Fruit fly (Drosophila melanogaster) whole organism, wandering third instar larva: ENCODE data around the gene Pss.
A peak's percentile ranks its signal among the peaks of the same experiment; 100 is the strongest.

Experiments
- Abd-B ChIP-seq: fragments of >200 bp; optimal IDR thresholded peaks from 2 replicates; lab custom pipeline; 2017; ENCODE audit warnings: missing biosample characterization, missing genetic modification characterization
- CG32264 ChIP-seq: fragments of 200-800 bp; sonication (Bioruptor generic); optimal IDR thresholded peaks from 2 replicates; lab custom pipeline; 2016; ENCODE audit warnings: missing biosample characterization, missing genetic modification characterization
- CG9705 ChIP-seq: fragments of 200-800 bp; sonication (Bioruptor generic); optimal IDR thresholded peaks from 2 replicates; lab custom pipeline; 2018; ENCODE audit warnings: missing biosample characterization, mild to moderate bottlenecking, missing genetic modification characterization
- CrebA ChIP-seq: fragments of 200-800 bp; sonication (Bioruptor generic); optimal IDR thresholded peaks from 2 replicates; lab custom pipeline; 2016; ENCODE audit warnings: missing biosample characterization, mild to moderate bottlenecking, missing genetic modification characterization, borderline replicate concordance
- Dfd ChIP-seq: fragments of >200 bp; optimal IDR thresholded peaks from 2 replicates; lab custom pipeline; 2017; ENCODE audit warnings: missing biosample characterization, missing genetic modification characterization
- Dif ChIP-seq: fragments of 200-275, 200-300 bp; sonication (Bioruptor generic); optimal IDR thresholded peaks from 2 replicates; lab custom pipeline; 2018; ENCODE audit warnings: missing biosample characterization, missing genetic modification characterization; ENCODE audit not compliant: partially characterized antibody
- GATAd ChIP-seq: sonication (Bioruptor generic); optimal IDR thresholded peaks from 2 replicates; lab custom pipeline; 2016; ENCODE audit warnings: missing biosample characterization, missing genetic modification characterization
- HLH106 ChIP-seq: fragments of 200-800 bp; optimal IDR thresholded peaks from 3 replicates; lab custom pipeline; 2019; ENCODE audit warnings: missing biosample characterization, mild to moderate bottlenecking, missing genetic modification characterization, moderate library complexity
- Hnf4 ChIP-seq: fragments of 200-800 bp; sonication (Bioruptor generic); optimal IDR thresholded peaks from 2 replicates; lab custom pipeline; 2016; ENCODE audit warnings: missing biosample characterization, mild to moderate bottlenecking, missing genetic modification characterization
- Hr78 ChIP-seq: fragments of >200 bp; optimal IDR thresholded peaks from 2 replicates; lab custom pipeline; 2017; ENCODE audit warnings: missing biosample characterization, missing genetic modification characterization
- Hr83 ChIP-seq: fragments of 200-300 bp; sonication (Bioruptor generic); optimal IDR thresholded peaks from 2 replicates; lab custom pipeline; 2016; ENCODE audit warnings: missing biosample characterization, mild to moderate bottlenecking, missing genetic modification characterization, moderate library complexity; ENCODE audit not compliant: poor library complexity, severe bottlenecking
- Jra ChIP-seq: sonication (Bioruptor generic); optimal IDR thresholded peaks from 2 replicates; lab custom pipeline; 2016; ENCODE audit warnings: missing biosample characterization, missing genetic modification characterization
- Mio ChIP-seq: sonication (Bioruptor generic); optimal IDR thresholded peaks from 2 replicates; lab custom pipeline; 2016; ENCODE audit warnings: missing biosample characterization, missing genetic modification characterization
- Myc ChIP-seq: fragments of >200 bp; optimal IDR thresholded peaks from 2 replicates; lab custom pipeline; 2017
- N ChIP-seq: fragments of >200 bp; optimal IDR thresholded peaks from 2 replicates; lab custom pipeline; 2018; ENCODE audit warnings: missing biosample characterization, missing external identifiers, missing genetic modification characterization
- OdsH ChIP-seq: fragments of 200-800 bp; sonication (Bioruptor generic); optimal IDR thresholded peaks from 2 replicates; lab custom pipeline; 2016; ENCODE audit warnings: missing biosample characterization, mild to moderate bottlenecking, missing genetic modification characterization
- Rel ChIP-seq, 2 experiments: fragments of 200-800 bp; sonication (Bioruptor generic) in 1 of 2; optimal IDR thresholded peaks; 2 replicates in 1 of 2; 3 replicates in 1 of 2; lab custom pipeline; 2016 to 2019; ENCODE audit warnings: mild to moderate bottlenecking in 2 of 2, missing biosample characterization in 2 of 2, missing genetic modification characterization in 2 of 2, moderate library complexity in 1 of 2
- Sp1 ChIP-seq: fragments of 200-800 bp; sonication (Bioruptor generic); optimal IDR thresholded peaks from 3 replicates; lab custom pipeline; 2019; ENCODE audit warnings: missing biosample characterization, mild to moderate bottlenecking, missing genetic modification characterization, moderate library complexity
- Vsx2 ChIP-seq: fragments of 200-300, 225-300 bp; sonication (Bioruptor generic); optimal IDR thresholded peaks from 2 replicates; lab custom pipeline; 2018; ENCODE audit warnings: missing biosample characterization, missing genetic modification characterization; ENCODE audit not compliant: partially characterized antibody
- br ChIP-seq: fragments of 200-800 bp; sonication (Bioruptor generic); optimal IDR thresholded peaks from 2 replicates; lab custom pipeline; 2016; ENCODE audit warnings: missing biosample characterization, missing genetic modification characterization
- brk ChIP-seq: fragments of 200-800 bp; sonication (Bioruptor generic); optimal IDR thresholded peaks from 2 replicates; lab custom pipeline; 2016; ENCODE audit warnings: missing biosample characterization, mild to moderate bottlenecking, missing genetic modification characterization
- dl ChIP-seq, 2 experiments: fragments of 175-275, 200-275 bp in 1 of 2; fragments of 200-275 bp in 1 of 2; sonication (Bioruptor generic); optimal IDR thresholded peaks; lab custom pipeline; 2018; ENCODE audit warnings: mild to moderate bottlenecking in 2 of 2, missing biosample characterization in 2 of 2, missing genetic modification characterization in 2 of 2, moderate library complexity in 2 of 2; ENCODE audit not compliant: partially characterized antibody in 2 of 2, insufficient read depth in 1 of 2
- dmrt93B ChIP-seq: fragments of 200-800 bp; sonication (Bioruptor generic); optimal IDR thresholded peaks from 2 replicates; lab custom pipeline; 2018; ENCODE audit warnings: missing biosample characterization, mild to moderate bottlenecking, missing genetic modification characterization
- dsf ChIP-seq: sonication (Bioruptor generic); optimal IDR thresholded peaks from 2 replicates; lab custom pipeline; 2016; ENCODE audit warnings: missing biosample characterization, missing genetic modification characterization, borderline replicate concordance
- ey ChIP-seq: fragments of 200-800 bp; sonication (Bioruptor generic); optimal IDR thresholded peaks from 2 replicates; lab custom pipeline; 2016; ENCODE audit warnings: missing biosample characterization, missing genetic modification characterization
- foxo ChIP-seq, 2 experiments: fragments of 200-800 bp; sonication (Bioruptor generic); optimal IDR thresholded peaks; 2 replicates in 1 of 2; 3 replicates in 1 of 2; lab custom pipeline; 2016 to 2017; ENCODE audit warnings: missing biosample characterization in 2 of 2, missing genetic modification characterization in 2 of 2
- fru ChIP-seq: fragments of 200-800 bp; sonication (Bioruptor generic); optimal IDR thresholded peaks from 3 replicates; lab custom pipeline; 2016; ENCODE audit warnings: missing biosample characterization, mild to moderate bottlenecking, missing genetic modification characterization
- h ChIP-seq: fragments of 200-800 bp; sonication (Bioruptor generic); optimal IDR thresholded peaks from 3 replicates; lab custom pipeline; 2016; ENCODE audit warnings: missing biosample characterization, mild to moderate bottlenecking, missing genetic modification characterization
- jim ChIP-seq: fragments of 175-275, 200-325 bp; sonication (Bioruptor generic); optimal IDR thresholded peaks from 2 replicates; lab custom pipeline; 2016; ENCODE audit warnings: missing biosample characterization, mild to moderate bottlenecking, missing genetic modification characterization
- lola ChIP-seq: fragments of >200 bp; optimal IDR thresholded peaks from 2 replicates; lab custom pipeline; 2017; ENCODE audit warnings: missing biosample characterization, missing genetic modification characterization
- pan ChIP-seq: fragments of >200 bp; optimal IDR thresholded peaks from 2 replicates; lab custom pipeline; 2017
- psq ChIP-seq: fragments of 200-800 bp; sonication (Bioruptor generic); optimal IDR thresholded peaks from 3 replicates; lab custom pipeline; 2017; ENCODE audit warnings: missing biosample characterization, mild to moderate bottlenecking, missing genetic modification characterization, moderate library complexity
- rgr ChIP-seq: fragments of 200-800 bp; sonication (Bioruptor generic); optimal IDR thresholded peaks from 3 replicates; lab custom pipeline; 2016; ENCODE audit warnings: missing biosample characterization, mild to moderate bottlenecking, missing genetic modification characterization
- sage ChIP-seq: fragments of 200-800 bp; sonication (Bioruptor generic); optimal IDR thresholded peaks from 2 replicates; lab custom pipeline; 2016; ENCODE audit warnings: missing biosample characterization, mild to moderate bottlenecking, missing genetic modification characterization
- sv ChIP-seq: fragments of 200-800 bp; sonication (Bioruptor generic); optimal IDR thresholded peaks from 3 replicates; lab custom pipeline; 2016; ENCODE audit warnings: missing biosample characterization, missing genetic modification characterization
- tai ChIP-seq: sonication (Bioruptor generic); optimal IDR thresholded peaks from 2 replicates; lab custom pipeline; 2016; ENCODE audit warnings: missing biosample characterization, missing genetic modification characterization
- usp ChIP-seq: fragments of >200 bp; optimal IDR thresholded peaks from 2 replicates; lab custom pipeline; 2017; ENCODE audit warnings: missing biosample characterization, missing genetic modification characterization
- woc ChIP-seq: sonication (Bioruptor generic); optimal IDR thresholded peaks from 2 replicates; lab custom pipeline; 2016; ENCODE audit warnings: missing biosample characterization, mild to moderate bottlenecking, missing genetic modification characterization

The Pss gene

DNA sequence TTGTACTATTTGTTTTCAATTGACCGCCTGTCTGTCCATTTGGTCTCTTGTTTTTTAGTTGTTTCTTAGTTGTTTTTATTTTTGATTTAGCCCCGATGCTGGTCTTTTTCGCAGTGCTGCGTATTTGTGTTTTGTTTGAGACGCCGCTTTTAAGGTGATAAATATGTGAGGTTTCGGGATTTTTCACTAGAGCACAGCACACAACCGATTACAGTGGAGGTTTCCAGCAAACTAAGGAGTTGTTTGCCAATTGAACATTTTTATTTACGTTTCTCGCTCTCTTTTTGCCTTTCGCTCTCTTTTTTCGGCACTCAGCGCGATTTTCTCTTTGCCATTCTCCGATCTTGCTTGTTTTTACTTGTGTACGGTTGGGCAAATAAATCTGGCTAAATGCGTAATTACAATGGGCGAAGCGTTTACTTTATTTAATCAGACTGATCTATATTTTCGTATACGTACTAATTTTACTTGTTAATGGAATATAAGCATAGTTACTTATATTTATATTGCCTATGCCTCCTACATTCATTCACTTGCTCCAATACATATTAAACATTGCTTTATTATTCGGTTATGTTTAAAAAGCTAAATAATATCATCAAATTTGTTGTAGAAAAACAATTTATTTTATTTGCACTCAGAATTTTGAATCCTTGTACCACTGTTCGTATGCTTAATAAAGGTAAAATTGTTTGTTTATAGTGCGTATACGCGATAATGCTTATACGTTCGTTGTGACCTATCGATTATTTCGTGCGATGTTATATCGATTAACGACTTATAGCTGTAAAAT is 14.4 kb upstream of the Pss start, which contains the start of gene Rcd2:
Rcd2 (minus strand) TSS at position 236 of the 793 bp plus-strand sequence.
- TF ChIP-seq CG9705 (peak; percentile 38), Jra (GFP tag; lab: Kevin White, UChicago) (no peak), rgr (GFP tag; lab: Kevin White, UChicago) (peak; percentile 51), dsf (GFP tag; lab: Kevin White, UChicago) (no peak), pan (lab: Kevin White, UChicago) (no peak), Abd-B (no peak), woc (GFP tag; lab: Kevin White, UChicago) (peak; percentile 66), dl (GFP tag; optimal IDR thresholded peaks at IDR 0.05; lab: Kevin White, UChicago; ENCODE audit: insufficient read depth in 1 of 2, partially characterized antibody in 2 of 2) (peak; percentile 35 to 75), Hnf4 (GFP tag; lab: Kevin White, UChicago) (peak; percentile 29), CG32264 (GFP tag; lab: Kevin White, UChicago) (peak; percentile 42), Hr78 (GFP tag; lab: Kevin White, UChicago) (no peak), psq (peak; percentile 60), brk (GFP tag; lab: Kevin White, UChicago) (peak; percentile 62), dmrt93B (GFP tag; lab: Kevin White, UChicago) (peak; percentile 24), Rel (GFP tag; optimal IDR thresholded peaks at IDR 0.05; lab: Kevin White, UChicago) (peak; percentile 3), Rel (tag; optimal IDR thresholded peaks at IDR 0.05; lab: Kevin White, UChicago) (no peak), Dfd (GFP tag; lab: Kevin White, UChicago) (no peak), tai (GFP tag; lab: Kevin White, UChicago) (no peak), Sp1 (GFP tag; lab: Kevin White, UChicago) (peak; percentile 80), jim (peak; percentile 2), HLH106 (tag; lab: Kevin White, UChicago) (peak; percentile 72), N (GFP tag; lab: Kevin White, UChicago) (no peak), sage (GFP tag; lab: Kevin White, UChicago) (peak; percentile 40), Hr83 (GFP tag; lab: Kevin White, UChicago) (peak; percentile 50), usp (no peak), foxo (GFP tag; optimal IDR thresholded peaks at IDR 0.05; lab: Kevin White, UChicago) (peak in 1 of 2 experiments; percentile 67), Dif (GFP tag; lab: Kevin White, UChicago) (peak; percentile 65), Mio (GFP tag; lab: Kevin White, UChicago) (no peak), br (peak; percentile 60), sv (peak; percentile 36), OdsH (GFP tag; lab: Kevin White, UChicago) (peak; percentile 73), GATAd (GFP tag; lab: Kevin White, UChicago) (no peak), ey (GFP tag; lab: Kevin White, UChicago) (peak; percentile 50), CrebA (peak; percentile 79), Vsx2 (GFP tag; lab: Kevin White, UChicago) (no peak), h (GFP tag; lab: Kevin White, UChicago) (peak; percentile 80), Myc (lab: Kevin White, UChicago) (no peak), lola (GFP tag; lab: Kevin White, UChicago) (no peak), fru (GFP tag; lab: Kevin White, UChicago) (peak; percentile 83)
